Worm (Caenorhabditis elegans): ENCODE measurements around the gene pik-1.

DNA sequence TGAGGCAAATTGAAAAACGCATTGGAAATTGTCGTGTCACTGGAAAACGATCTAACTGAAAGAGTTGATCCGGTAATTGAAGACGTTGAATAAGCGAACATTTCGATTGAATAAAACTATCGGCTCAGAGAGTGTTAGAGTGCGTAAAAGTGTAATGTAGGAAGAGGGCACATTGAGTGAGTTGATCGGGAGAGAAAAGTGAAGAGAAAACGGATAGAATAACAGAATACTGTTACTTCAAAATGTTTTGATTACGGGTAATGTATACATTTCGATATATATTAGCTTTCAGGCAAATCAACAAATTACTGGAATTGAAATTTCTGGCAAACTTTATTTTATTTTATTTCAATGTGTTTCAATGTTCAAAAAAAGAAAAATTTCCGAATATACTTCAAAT is 38.9 kb downstream of the pik-1 start, which contains the start of gene uso-1:
- TF ChIP-seq tbx-37 (GFP tag; conservative IDR thresholded peaks at IDR 0.05) (no peak), aly-1 (tag; optimal IDR thresholded peaks at IDR 0.05) (no peak), ama-1 (optimal IDR thresholded peaks at IDR 0.05) (no peak), ceh-36 (tag; optimal IDR thresholded peaks at IDR 0.05) (no peak), ceh-13 (GFP tag; optimal IDR thresholded peaks at IDR 0.05) (no peak), tbx-11 (GFP tag; IDR thresholded peaks at IDR 0.05) (no peak), flt-1 (GFP tag; IDR thresholded peaks at IDR 0.05) (no peak), hnd-1 (tag; optimal IDR thresholded peaks at IDR 0.05) (no peak), tra-4 (tag; optimal IDR thresholded peaks at IDR 0.05) (no peak)

All from whole organism, early embryonic.